Fruit fly (Drosophila melanogaster) whole organism, embryonic: ENCODE results near the gene cl.

Source experiments
- Atf3 ChIP-seq: fragments of 200-800 bp; sonication (Bioruptor generic); optimal IDR thresholded peaks from 3 replicates; lab custom pipeline; 2016; ENCODE audit warnings: missing biosample characterization, missing genetic modification characterization
- CG10274 ChIP-seq: fragments of 200-800 bp; sonication (Bioruptor generic); optimal IDR thresholded peaks from 3 replicates; lab custom pipeline; 2017; ENCODE audit warnings: missing biosample characterization, mild to moderate bottlenecking, missing genetic modification characterization
- CG10366 ChIP-seq: fragments of 200-800 bp; sonication (Bioruptor generic); IDR thresholded peaks from 2 replicates; pipeline ENCODE4 v1.3.6; 2022; ENCODE audit warnings: missing biosample characterization, missing genetic modification characterization
- CG10959 ChIP-seq: fragments of 200-800 bp; sonication (Bioruptor generic); IDR thresholded peaks from 2 replicates; pipeline ENCODE4 v1.3.6; 2022; ENCODE audit warnings: missing biosample characterization, missing genetic modification characterization
- CG10979 ChIP-seq: fragments of 200-800 bp; sonication (Bioruptor generic); optimal IDR thresholded peaks from 2 replicates; lab custom pipeline; 2018; ENCODE audit warnings: missing biosample characterization, mild to moderate bottlenecking, missing genetic modification characterization, moderate library complexity
- CG11723 ChIP-seq: fragments of 200-800 bp; sonication (Bioruptor generic); optimal IDR thresholded peaks from 2 replicates; lab custom pipeline; 2017; ENCODE audit warnings: missing biosample characterization, mild to moderate bottlenecking, missing genetic modification characterization
- CG13123 ChIP-seq: fragments of 200-800 bp; sonication (Bioruptor generic); optimal IDR thresholded peaks from 2 replicates; lab custom pipeline; 2016; ENCODE audit warnings: missing biosample characterization, missing genetic modification characterization
- CG13424 ChIP-seq: fragments of 200-800 bp; sonication (Bioruptor generic); optimal IDR thresholded peaks from 2 replicates; lab custom pipeline; 2019; ENCODE audit warnings: missing biosample characterization, mild to moderate bottlenecking, missing genetic modification characterization, moderate library complexity
- CG13775 ChIP-seq: fragments of 200-800 bp; sonication (Bioruptor generic); optimal IDR thresholded peaks from 3 replicates; lab custom pipeline; 2017; ENCODE audit warnings: missing biosample characterization, mild to moderate bottlenecking, missing genetic modification characterization
- CG14710 ChIP-seq: fragments of 200-800 bp; sonication (Bioruptor generic); optimal IDR thresholded peaks from 3 replicates; lab custom pipeline; 2019; ENCODE audit warnings: missing biosample characterization, mild to moderate bottlenecking, missing genetic modification characterization, moderate library complexity
- CG15269 ChIP-seq: fragments of 200-800 bp; sonication (Bioruptor generic); optimal IDR thresholded peaks from 2 replicates; lab custom pipeline; 2018; ENCODE audit warnings: missing biosample characterization, mild to moderate bottlenecking, missing genetic modification characterization, moderate library complexity
- CG17328 ChIP-seq: fragments of 200-800 bp; sonication (Bioruptor generic); IDR thresholded peaks from 2 replicates; pipeline ENCODE4 v1.3.6; 2022; ENCODE audit warnings: missing biosample characterization, missing genetic modification characterization
- CG2199 ChIP-seq: fragments of 200-800 bp; sonication (Bioruptor generic); IDR thresholded peaks from 3 replicates; pipeline ENCODE4 v1.3.6; 2022; ENCODE audit warnings: missing biosample characterization, missing genetic modification characterization
- CG30403 ChIP-seq: fragments of 200-800 bp; sonication (Bioruptor generic); optimal IDR thresholded peaks from 3 replicates; lab custom pipeline; 2016; ENCODE audit warnings: missing biosample characterization, missing genetic modification characterization
- CG3065 ChIP-seq: fragments of 200-800 bp; sonication (Bioruptor generic); optimal IDR thresholded peaks from 2 replicates; lab custom pipeline; 2016; ENCODE audit warnings: missing biosample characterization, missing genetic modification characterization
- CG33557 ChIP-seq: fragments of 200-800 bp; sonication (Bioruptor generic); optimal IDR thresholded peaks from 2 replicates; lab custom pipeline; 2019; ENCODE audit warnings: missing biosample characterization, mild to moderate bottlenecking, missing genetic modification characterization, moderate library complexity
- CG4404 ChIP-seq: fragments of 200-800 bp; sonication (Bioruptor generic); IDR thresholded peaks from 2 replicates; pipeline ENCODE4 v1.3.6; 2022; ENCODE audit warnings: missing biosample characterization, missing genetic modification characterization
- CG4854 ChIP-seq: fragments of 200-800 bp; sonication (Bioruptor generic); optimal IDR thresholded peaks from 2 replicates; lab custom pipeline; 2016; ENCODE audit warnings: missing biosample characterization, missing genetic modification characterization, inconsistent platforms
- CG7963 ChIP-seq: fragments of 200-800 bp; sonication (Bioruptor generic); IDR thresholded peaks from 3 replicates; pipeline ENCODE4 v1.3.6; 2022; ENCODE audit warnings: missing biosample characterization, missing genetic modification characterization; ENCODE audit not compliant: partially characterized antibody
- CG9437 ChIP-seq: fragments of 200-800 bp; sonication (Bioruptor generic); optimal IDR thresholded peaks from 2 replicates; lab custom pipeline; 2018; ENCODE audit warnings: missing biosample characterization, mild to moderate bottlenecking, missing genetic modification characterization
- Chrac-16 ChIP-seq: fragments of 200-800 bp; sonication (Bioruptor generic); optimal IDR thresholded peaks from 3 replicates; lab custom pipeline; 2016; ENCODE audit warnings: missing biosample characterization, missing genetic modification characterization
- CrebB ChIP-seq: fragments of 200-800 bp; sonication (Bioruptor generic); optimal IDR thresholded peaks from 3 replicates; lab custom pipeline; 2018; ENCODE audit warnings: missing biosample characterization, mild to moderate bottlenecking, missing genetic modification characterization
- Hr39 ChIP-seq: fragments of >200 bp; optimal IDR thresholded peaks from 2 replicates; lab custom pipeline; 2017
- Med ChIP-seq: fragments of 200-800 bp; sonication (Bioruptor generic); peaks from one replicate; lab custom pipeline; 2016; ENCODE audit warnings: missing biosample characterization, missing genetic modification characterization, mild to moderate bottlenecking, inconsistent platforms, moderate library complexity
- NK7.1 ChIP-seq: fragments of 200-800 bp; sonication (Bioruptor generic); optimal IDR thresholded peaks from 3 replicates; lab custom pipeline; 2016; ENCODE audit warnings: missing biosample characterization, missing genetic modification characterization
- Nf-YA ChIP-seq: fragments of 200-800 bp; sonication (Bioruptor generic); IDR thresholded peaks from 2 replicates; pipeline ENCODE4 v1.3.6; 2022; ENCODE audit warnings: missing biosample characterization, missing genetic modification characterization
- Opbp ChIP-seq: fragments of 200-800 bp; sonication (Bioruptor generic); IDR thresholded peaks from 3 replicates; pipeline ENCODE4 v1.3.6; 2022; ENCODE audit warnings: missing biosample characterization, missing genetic modification characterization; ENCODE audit not compliant: partially characterized antibody
- Taf1 ChIP-seq: fragments of 200-800 bp; sonication (Bioruptor generic); IDR thresholded peaks from 2 replicates; pipeline ENCODE4 v1.3.6; 2022; ENCODE audit warnings: missing biosample characterization, missing genetic modification characterization
- Xrp1 ChIP-seq: fragments of 200-800 bp; sonication (Bioruptor generic); IDR thresholded peaks from 2 replicates; pipeline ENCODE4 v1.3.6; 2022; ENCODE audit warnings: missing biosample characterization, missing genetic modification characterization
- br ChIP-seq: fragments of >200 bp; optimal IDR thresholded peaks from 2 replicates; lab custom pipeline; 2017
- bsh ChIP-seq, 2 experiments: fragments of 200-800 bp; sonication (Bioruptor generic); optimal IDR thresholded peaks; 2 replicates each; lab custom pipeline; 2017 to 2018; ENCODE audit warnings: mild to moderate bottlenecking in 2 of 2, missing biosample characterization in 2 of 2, missing genetic modification characterization in 2 of 2, moderate library complexity in 1 of 2
- ci ChIP-seq: fragments of 200-800 bp; sonication (Bioruptor generic); IDR thresholded peaks from 3 replicates; pipeline ENCODE4 v1.3.6; 2022; ENCODE audit warnings: missing biosample characterization, missing genetic modification characterization
- emc ChIP-seq: fragments of 200-800 bp; sonication (Bioruptor generic); optimal IDR thresholded peaks from 2 replicates; lab custom pipeline; 2016; ENCODE audit warnings: missing biosample characterization, missing genetic modification characterization
- ems ChIP-seq: fragments of 200-800 bp; sonication (Bioruptor generic); optimal IDR thresholded peaks from 3 replicates; lab custom pipeline; 2016; ENCODE audit warnings: missing biosample characterization, missing genetic modification characterization
- fd96Cb ChIP-seq: fragments of 200-800 bp; sonication (Bioruptor generic); optimal IDR thresholded peaks from 2 replicates; lab custom pipeline; 2018; ENCODE audit warnings: missing biosample characterization, mild to moderate bottlenecking, missing genetic modification characterization, moderate library complexity
- jumu ChIP-seq: fragments of 200-800 bp; sonication (Bioruptor generic); optimal IDR thresholded peaks from 3 replicates; lab custom pipeline; 2016; ENCODE audit warnings: missing biosample characterization, missing genetic modification characterization
- kah ChIP-seq: fragments of 200-800 bp; sonication (Bioruptor generic); optimal IDR thresholded peaks from 2 replicates; lab custom pipeline; 2018; ENCODE audit warnings: missing biosample characterization, mild to moderate bottlenecking, missing genetic modification characterization
- klu ChIP-seq: fragments of 200-800 bp; sonication (Bioruptor generic); IDR thresholded peaks from 2 replicates; pipeline ENCODE4 v1.3.6; 2022; ENCODE audit warnings: missing biosample characterization, missing genetic modification characterization
- oc ChIP-seq: fragments of 200-800 bp; sonication (Bioruptor generic); optimal IDR thresholded peaks from 2 replicates; lab custom pipeline; 2018; ENCODE audit warnings: missing biosample characterization, mild to moderate bottlenecking, missing genetic modification characterization, moderate library complexity
- onecut ChIP-seq: fragments of 200-800 bp; sonication (Bioruptor generic); IDR thresholded peaks from 2 replicates; pipeline ENCODE4 v1.3.6; 2022; ENCODE audit warnings: missing biosample characterization, missing genetic modification characterization
- otp ChIP-seq: fragments of 200-800 bp; sonication (Bioruptor generic); IDR thresholded peaks from 3 replicates; pipeline ENCODE4, ENCODE4 v1.3.6; 2022; ENCODE audit warnings: missing biosample characterization, missing genetic modification characterization
- pnt ChIP-seq: fragments of 200-800 bp; sonication (Bioruptor generic); optimal IDR thresholded peaks from 3 replicates; lab custom pipeline; 2016; ENCODE audit warnings: missing biosample characterization, missing genetic modification characterization
- pum ChIP-seq: fragments of 200-800 bp; sonication (Bioruptor generic); optimal IDR thresholded peaks from 2 replicates; lab custom pipeline; 2016; ENCODE audit warnings: missing biosample characterization, missing genetic modification characterization
- row ChIP-seq: fragments of 200-800 bp; sonication (Bioruptor generic); IDR thresholded peaks from 3 replicates; pipeline ENCODE4 v1.3.6; 2022; ENCODE audit warnings: missing biosample characterization, missing genetic modification characterization
- sens ChIP-seq: fragments of 200-800 bp; sonication (Bioruptor generic); peaks from one replicate; lab custom pipeline; 2016; ENCODE audit warnings: missing biosample characterization, missing genetic modification characterization
- shn ChIP-seq: fragments of 200-800 bp; sonication (Bioruptor generic); optimal IDR thresholded peaks from 3 replicates; lab custom pipeline; 2016; ENCODE audit warnings: missing biosample characterization, missing genetic modification characterization
- tll ChIP-seq, 2 experiments: fragments of 200-800 bp in 1 of 2; fragments of >200 bp in 1 of 2; sonication (Bioruptor generic) in 1 of 2; optimal IDR thresholded peaks; 2 replicates each; lab custom pipeline; 2017 to 2019; ENCODE audit warnings: missing biosample characterization in 2 of 2, missing genetic modification characterization in 2 of 2, mild to moderate bottlenecking in 1 of 2, moderate library complexity in 1 of 2
- tna ChIP-seq: fragments of 200-800 bp; sonication (Bioruptor generic); IDR thresholded peaks from 2 replicates; pipeline ENCODE4 v1.3.6; 2022; ENCODE audit warnings: missing biosample characterization, missing genetic modification characterization; ENCODE audit not compliant: partially characterized antibody
- toy ChIP-seq: fragments of 200-800 bp; sonication (Bioruptor generic); IDR thresholded peaks from 2 replicates; pipeline ENCODE4 v1.3.6; 2022; ENCODE audit warnings: missing biosample characterization, missing genetic modification characterization
- unpg ChIP-seq: fragments of 200-800 bp; sonication (Bioruptor generic); optimal IDR thresholded peaks from 3 replicates; lab custom pipeline; 2018; ENCODE audit warnings: missing biosample characterization, mild to moderate bottlenecking, missing genetic modification characterization, moderate library complexity
- wdn ChIP-seq: fragments of 200-800 bp; sonication (Bioruptor generic); IDR thresholded peaks from 2 replicates; pipeline ENCODE4 v1.3.6; 2022; ENCODE audit warnings: missing biosample characterization, missing genetic modification characterization
- wor ChIP-seq: fragments of 200-800 bp; sonication (Bioruptor generic); IDR thresholded peaks from 2 replicates; pipeline ENCODE4 v1.3.6; 2022; ENCODE audit warnings: missing biosample characterization, missing genetic modification characterization

Gene cl

DNA sequence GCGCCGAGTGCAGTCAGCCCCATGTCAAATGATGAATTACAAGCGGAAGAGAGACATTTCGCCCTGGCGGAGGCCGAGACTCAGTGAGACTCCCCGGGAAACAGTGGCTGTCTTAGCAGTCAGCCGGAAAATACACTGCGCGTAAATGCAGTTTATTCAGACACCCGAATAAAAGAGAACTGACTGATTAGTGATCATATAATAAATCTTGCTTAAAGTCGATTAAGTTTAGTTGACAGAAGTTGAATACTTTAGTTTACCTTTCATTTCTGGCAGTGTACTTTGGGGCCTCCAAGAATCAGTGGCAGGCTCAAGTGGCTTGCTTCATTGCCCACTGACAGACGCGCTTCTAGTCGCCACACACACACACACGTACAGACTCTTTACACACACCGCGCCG lies 28.7 kb upstream of the cl start (continued):
- TF ChIP-seq Opbp (GFP tag; lab: Robert Waterston, UW) (no peak), kah (GFP tag; lab: Kevin White, UChicago) (no peak), Taf1 (no peak), CG30403 (GFP tag; lab: Kevin White, UChicago) (no peak), Xrp1 (GFP tag; lab: Robert Waterston, UW) (peak; percentile 57; the same call in 1 of the 2 replicates), jumu (GFP tag; lab: Kevin White, UChicago) (no peak), CG11723 (GFP tag; lab: Kevin White, UChicago) (no peak), CG10274 (no peak), ci (GFP tag; lab: Robert Waterston, UW) (peak; percentile 59; the same call in 1 of the 3 replicates), otp (GFP tag; lab: Robert Waterston, UW) (0 out of 3 replicates have a peak, but pooled peaks have one; percentile 34), onecut (no peak), tna (GFP tag; lab: Robert Waterston, UW) (no peak), Chrac-16 (GFP tag; lab: Kevin White, UChicago) (peak; percentile 31), Hr39 (lab: Kevin White, UChicago) (no peak), unpg (peak; percentile 18), CG17328 (GFP tag; lab: Robert Waterston, UW) (peak; percentile 45; the same call in 1 of the 2 replicates), CG2199 (GFP tag; lab: Robert Waterston, UW) (no peak), CG14710 (tag; lab: Kevin White, UChicago) (peak; percentile 24), wdn (GFP tag; lab: Robert Waterston, UW) (no peak), pnt (GFP tag; lab: Kevin White, UChicago) (no peak), ems (GFP tag; lab: Kevin White, UChicago) (no peak), CG13775 (GFP tag; lab: Kevin White, UChicago) (peak; percentile 24), Nf-YA (peak; percentile 25; the same call in 1 of the 2 replicates), shn (GFP tag; lab: Kevin White, UChicago) (no peak), NK7.1 (GFP tag; lab: Kevin White, UChicago) (no peak), wor (GFP tag; lab: Robert Waterston, UW) (no peak), sens (GFP tag; lab: Kevin White, UChicago) (peak; percentile 87), CrebB (no peak), klu (GFP tag; lab: Robert Waterston, UW) (no peak), oc (tag; lab: Kevin White, UChicago) (no peak), CG10959 (GFP tag; lab: Robert Waterston, UW) (0 out of 2 replicates have a peak, but pooled peaks have one; percentile 27), tll (GFP tag; optimal IDR thresholded peaks at IDR 0.05; lab: Kevin White, UChicago) (no peak), emc (GFP tag; lab: Kevin White, UChicago) (no peak), toy (GFP tag; lab: Robert Waterston, UW) (no peak), fd96Cb (peak; percentile 10), pum (GFP tag; lab: Kevin White, UChicago) (peak; percentile 34), CG4404 (GFP tag; lab: Robert Waterston, UW) (peak; percentile 35; the same call in 1 of the 2 replicates), CG15269 (tag; lab: Kevin White, UChicago) (no peak), CG33557 (GFP tag; lab: Kevin White, UChicago) (no peak), CG4854 (GFP tag; lab: Kevin White, UChicago) (no peak), row (peak; percentile 36; the same call in 2 of the 3 replicates), CG3065 (GFP tag; lab: Kevin White, UChicago) (no peak), br (lab: Kevin White, UChicago) (no peak), Med (peak; percentile 66), bsh (GFP tag; optimal IDR thresholded peaks at IDR 0.05; lab: Kevin White, UChicago) (peak; percentile 40 to 53), CG9437 (GFP tag; lab: Kevin White, UChicago) (no peak), CG13424 (tag; lab: Kevin White, UChicago) (no peak), CG10979 (peak; percentile 51), CG10366 (GFP tag; lab: Robert Waterston, UW) (0 out of 2 replicates have a peak, but pooled peaks have one; percentile 29), Atf3 (GFP tag; lab: Kevin White, UChicago) (no peak), CG13123 (GFP tag; lab: Kevin White, UChicago) (no peak), CG7963 (GFP tag; lab: Robert Waterston, UW) (no peak)
